Worm (Caenorhabditis elegans) whole organism, L1 larva: ENCODE measurements around the gene clec-185.

Experiments
- C04F5.9 ChIP-seq: sonication (generic microtip); optimal IDR thresholded peaks from 2 replicates; lab custom pipeline; 2016; ENCODE audit warnings: missing genetic modification characterization, missing compliant biosample characterization
- C34B4.2 ChIP-seq: sonication (generic microtip); optimal IDR thresholded peaks from 2 replicates; lab custom pipeline; 2017; ENCODE audit warnings: mild to moderate bottlenecking, missing genetic modification characterization, missing compliant biosample characterization
- F16B12.6 ChIP-seq: fragments of 150-350 bp; optimal IDR thresholded peaks from 2 replicates; lab custom pipeline; 2014; ENCODE audit warnings: missing biosample characterization, missing genetic modification characterization
- aha-1 ChIP-seq: fragments of 150-350 bp; optimal IDR thresholded peaks from 2 replicates; lab custom pipeline; 2014; ENCODE audit warnings: missing biosample characterization, missing genetic modification characterization
- aly-2 ChIP-seq: fragments of 150-350 bp; optimal IDR thresholded peaks from 2 replicates; lab custom pipeline; 2014; ENCODE audit warnings: missing biosample characterization, missing genetic modification characterization
- blmp-1 ChIP-seq: fragments of 150-350 bp; optimal IDR thresholded peaks from 2 replicates; lab custom pipeline; 2014; ENCODE audit warnings: missing biosample characterization, missing genetic modification characterization
- ceh-63 ChIP-seq: fragments of 200-800 bp; sonication (Bioruptor generic); optimal IDR thresholded peaks from 2 replicates; lab custom pipeline; 2018; ENCODE audit warnings: mild to moderate bottlenecking, missing genetic modification characterization, missing compliant biosample characterization
- ceh-8 ChIP-seq: fragments of 200-800 bp; sonication (Bioruptor generic); optimal IDR thresholded peaks from 2 replicates; lab custom pipeline; 2018; ENCODE audit warnings: mild to moderate bottlenecking, missing genetic modification characterization, moderate library complexity, missing compliant biosample characterization
- ceh-82 ChIP-seq, 3 experiments: fragments of 150-350 bp in 1 of 3; sonication (generic microtip) in 2 of 3; optimal IDR thresholded peaks; 2 replicates each; lab custom pipeline; 2014 to 2017; ENCODE audit warnings: missing biosample characterization in 3 of 3, missing genetic modification characterization in 3 of 3
- ceh-88 ChIP-seq: fragments of 200-800 bp; sonication (Bioruptor generic); IDR thresholded peaks from 2 replicates; pipeline ENCODE4 v1.3.6; 2022; ENCODE audit warnings: missing genetic modification characterization, missing compliant biosample characterization
- ces-1 ChIP-seq: fragments of 150-350 bp; optimal IDR thresholded peaks from 2 replicates; lab custom pipeline; 2014; ENCODE audit warnings: missing biosample characterization, missing genetic modification reagents, missing genetic modification characterization
- dsc-1 ChIP-seq: sonication (generic microtip); optimal IDR thresholded peaks from 2 replicates; lab custom pipeline; 2016; ENCODE audit warnings: mild to moderate bottlenecking, missing genetic modification characterization, missing compliant biosample characterization
- efl-1 ChIP-seq, 4 experiments: fragments of 150-350 bp; optimal IDR thresholded peaks in 3 of 4; peaks in 1 of 4; 1 replicate in 1 of 4; 2 replicates in 3 of 4; lab custom pipeline; 2014; ENCODE audit warnings: missing biosample characterization in 2 of 4, missing genetic modification characterization in 2 of 4, missing genetic modification reagents in 2 of 4
- egl-27 ChIP-seq, 2 experiments: fragments of 150-350 bp in 1 of 2; sonication (generic microtip); optimal IDR thresholded peaks; 3 replicates each; lab custom pipeline; 2017 to 2018; ENCODE audit warnings: missing biosample characterization in 2 of 2, missing genetic modification characterization in 2 of 2, missing genetic modification reagents in 2 of 2
- elt-2 ChIP-seq: sonication (generic microtip); optimal IDR thresholded peaks from 2 replicates; lab custom pipeline; 2016; ENCODE audit warnings: missing genetic modification characterization, mild to moderate bottlenecking, inconsistent platforms, missing compliant biosample characterization, missing genetic modification reagents
- elt-3 ChIP-seq, 6 experiments: fragments of 150-350 bp in 1 of 6; sonication (generic microtip); optimal IDR thresholded peaks; 2 replicates each; lab custom pipeline; 2017 to 2018; ENCODE audit warnings: missing biosample characterization in 6 of 6, missing genetic modification characterization in 6 of 6, inconsistent platforms in 1 of 6
- fkh-10 ChIP-seq: sonication (generic microtip); optimal IDR thresholded peaks from 2 replicates; lab custom pipeline; 2017; ENCODE audit warnings: missing biosample characterization, missing genetic modification reagents, missing genetic modification characterization
- fkh-4 ChIP-seq: sonication (generic microtip); optimal IDR thresholded peaks from 2 replicates; lab custom pipeline; 2016; ENCODE audit warnings: missing compliant biosample characterization, missing genetic modification characterization, borderline replicate concordance
- hlh-17 ChIP-seq: fragments of 200-800 bp; sonication (Bioruptor generic); optimal IDR thresholded peaks from 2 replicates; lab custom pipeline; 2018; ENCODE audit warnings: missing genetic modification characterization, mild to moderate bottlenecking, missing compliant biosample characterization, moderate library complexity, borderline replicate concordance
- hlh-4 ChIP-seq: sonication (generic microtip); optimal IDR thresholded peaks from 2 replicates; lab custom pipeline; 2016; ENCODE audit warnings: mild to moderate bottlenecking, missing genetic modification characterization, missing compliant biosample characterization
- hpl-2 ChIP-seq: fragments of 150-350 bp; optimal IDR thresholded peaks from 2 replicates; lab custom pipeline; 2014; ENCODE audit warnings: missing biosample characterization, missing genetic modification reagents, missing genetic modification characterization
- irx-1 ChIP-seq: sonication (generic microtip); optimal IDR thresholded peaks from 2 replicates; lab custom pipeline; 2016; ENCODE audit warnings: missing genetic modification characterization, missing compliant biosample characterization
- lin-14 ChIP-seq: fragments of 200-800 bp; sonication (Bioruptor generic); optimal IDR thresholded peaks from 2 replicates; lab custom pipeline; 2018; ENCODE audit warnings: mild to moderate bottlenecking, missing genetic modification characterization, moderate library complexity, missing compliant biosample characterization
- lin-15B ChIP-seq: fragments of 150-350 bp; sonication (generic microtip); optimal IDR thresholded peaks from 3 replicates; lab custom pipeline; 2014; ENCODE audit warnings: missing biosample characterization, missing genetic modification characterization
- lsy-2 ChIP-seq, 2 experiments: fragments of 150-350 bp; optimal IDR thresholded peaks; 2 replicates each; lab custom pipeline; 2014; ENCODE audit warnings: missing biosample characterization in 2 of 2, missing genetic modification characterization in 2 of 2
- mab-9 ChIP-seq: fragments of 200-800 bp; sonication (Bioruptor generic); IDR thresholded peaks from 2 replicates; pipeline ENCODE4 v1.3.6; 2022; ENCODE audit warnings: missing genetic modification reagents, missing genetic modification characterization, missing compliant biosample characterization
- mef-2 ChIP-seq: fragments of 150-350 bp; optimal IDR thresholded peaks from 2 replicates; lab custom pipeline; 2014; ENCODE audit warnings: missing biosample characterization, missing genetic modification characterization
- mep-1 ChIP-seq: fragments of 150-350 bp; optimal IDR thresholded peaks from 2 replicates; lab custom pipeline; 2014; ENCODE audit warnings: missing biosample characterization, missing genetic modification characterization
- nhr-11 ChIP-seq: fragments of 150-350 bp; optimal IDR thresholded peaks from 2 replicates; lab custom pipeline; 2014; ENCODE audit warnings: missing biosample characterization, missing genetic modification characterization
- nhr-12 ChIP-seq: sonication (generic microtip); optimal IDR thresholded peaks from 2 replicates; lab custom pipeline; 2017; ENCODE audit warnings: missing biosample characterization, missing genetic modification characterization
- nhr-19 ChIP-seq: fragments of 200-800 bp; sonication (Bioruptor generic); conservative IDR thresholded peaks from 2 replicates; pipeline ENCODE4 v1.3.6; 2022; ENCODE audit warnings: missing genetic modification characterization, missing compliant biosample characterization
- nhr-20 ChIP-seq: sonication (generic microtip); optimal IDR thresholded peaks from 2 replicates; lab custom pipeline; 2016; ENCODE audit warnings: mild to moderate bottlenecking, missing genetic modification characterization, missing compliant biosample characterization
- nhr-237 ChIP-seq: fragments of 150-350 bp; optimal IDR thresholded peaks from 2 replicates; lab custom pipeline; 2014; ENCODE audit warnings: missing biosample characterization, missing genetic modification characterization
- nhr-71 ChIP-seq: sonication (generic microtip); optimal IDR thresholded peaks from 2 replicates; lab custom pipeline; 2016; ENCODE audit warnings: mild to moderate bottlenecking, missing genetic modification characterization, moderate library complexity, missing compliant biosample characterization
- nhr-76 ChIP-seq: sonication (generic microtip); optimal IDR thresholded peaks from 2 replicates; lab custom pipeline; 2017; ENCODE audit warnings: missing biosample characterization, missing genetic modification characterization
- nhr-77 ChIP-seq: fragments of 150-350 bp; optimal IDR thresholded peaks from 2 replicates; lab custom pipeline; 2014; ENCODE audit warnings: missing biosample characterization, missing genetic modification characterization
- nhr-85 ChIP-seq: sonication (generic microtip); peaks from one replicate; lab custom pipeline; 2016; ENCODE audit warnings: missing genetic modification characterization, inconsistent platforms, missing compliant biosample characterization
- pax-3 ChIP-seq: fragments of 200-800 bp; sonication (Bioruptor generic); optimal IDR thresholded peaks from 2 replicates; lab custom pipeline; 2018; ENCODE audit warnings: mild to moderate bottlenecking, missing genetic modification characterization, moderate library complexity, missing compliant biosample characterization
- pqm-1 ChIP-seq: sonication (generic microtip); optimal IDR thresholded peaks from 3 replicates; lab custom pipeline; 2017; ENCODE audit warnings: missing biosample characterization, missing genetic modification characterization
- sox-4 ChIP-seq: sonication (generic microtip); optimal IDR thresholded peaks from 2 replicates; lab custom pipeline; 2016; ENCODE audit warnings: missing genetic modification characterization, missing compliant biosample characterization
- sptf-1 ChIP-seq: fragments of 150-350 bp; optimal IDR thresholded peaks from 2 replicates; lab custom pipeline; 2014; ENCODE audit warnings: missing biosample characterization, missing genetic modification characterization
- swsn-7 ChIP-seq: sonication (generic microtip); optimal IDR thresholded peaks from 2 replicates; lab custom pipeline; 2016; ENCODE audit warnings: missing genetic modification characterization, missing compliant biosample characterization
- unc-30 ChIP-seq: sonication (generic microtip); optimal IDR thresholded peaks from 2 replicates; lab custom pipeline; 2017; ENCODE audit warnings: missing biosample characterization, missing genetic modification characterization
- vab-15 ChIP-seq: sonication (generic microtip); optimal IDR thresholded peaks from 2 replicates; lab custom pipeline; 2017; ENCODE audit warnings: missing genotype, mild to moderate bottlenecking, missing genetic modification characterization, missing compliant biosample characterization
- xbp-1 ChIP-seq: sonication (generic microtip); optimal IDR thresholded peaks from 2 replicates; lab custom pipeline; 2016; ENCODE audit warnings: missing genetic modification characterization, missing compliant biosample characterization
- zip-4 ChIP-seq: fragments of 200-800 bp; sonication (Bioruptor generic); optimal IDR thresholded peaks from 2 replicates; lab custom pipeline; 2018; ENCODE audit warnings: mild to moderate bottlenecking, missing genetic modification characterization, moderate library complexity, missing compliant biosample characterization
- ztf-11 ChIP-seq, 2 experiments: sonication (generic microtip); optimal IDR thresholded peaks; 2 replicates each; lab custom pipeline; 2016 to 2017; ENCODE audit warnings: missing genetic modification characterization in 2 of 2, missing biosample characterization in 1 of 2, missing compliant biosample characterization in 1 of 2

clec-185 gene

ce11 chrIV:12438359-12438758 is at the start of gene clec-185:
Gene clec-185 (plus strand): TSS chrIV:12438659.
- TF ChIP-seq C34B4.2 (tag; lab: Kevin White, UChicago): no peak
- TF ChIP-seq pqm-1: no peak
- TF ChIP-seq ces-1: no peak
- no peak for TF ChIP-seq nhr-12 (tag; lab: Kevin White, UChicago)
- TF ChIP-seq efl-1 (optimal IDR thresholded peaks at IDR 0.05; lab: Kevin White, UChicago): no peak
- TF ChIP-seq efl-1 (GFP tag; optimal IDR thresholded peaks at IDR 0.05 in 1 of 2; lab: Kevin White, UChicago): peak in 1 of 2 experiments; percentile 79
- TF ChIP-seq, all 84 proteins: peak for 1

ce11 chrIV:12389951-12390350 is 48.5 kb upstream of the clec-185 start, which contains the start of gene spe-45:
Gene spe-45 (minus strand): TSS chrIV:12390095.
- TF ChIP-seq lsy-2 (tag; optimal IDR thresholded peaks at IDR 0.05; lab: Kevin White, UChicago) (peak in 1 of 2 experiments; percentile 40), pqm-1 (no peak), nhr-85 (peak; percentile 33)

DNA sequence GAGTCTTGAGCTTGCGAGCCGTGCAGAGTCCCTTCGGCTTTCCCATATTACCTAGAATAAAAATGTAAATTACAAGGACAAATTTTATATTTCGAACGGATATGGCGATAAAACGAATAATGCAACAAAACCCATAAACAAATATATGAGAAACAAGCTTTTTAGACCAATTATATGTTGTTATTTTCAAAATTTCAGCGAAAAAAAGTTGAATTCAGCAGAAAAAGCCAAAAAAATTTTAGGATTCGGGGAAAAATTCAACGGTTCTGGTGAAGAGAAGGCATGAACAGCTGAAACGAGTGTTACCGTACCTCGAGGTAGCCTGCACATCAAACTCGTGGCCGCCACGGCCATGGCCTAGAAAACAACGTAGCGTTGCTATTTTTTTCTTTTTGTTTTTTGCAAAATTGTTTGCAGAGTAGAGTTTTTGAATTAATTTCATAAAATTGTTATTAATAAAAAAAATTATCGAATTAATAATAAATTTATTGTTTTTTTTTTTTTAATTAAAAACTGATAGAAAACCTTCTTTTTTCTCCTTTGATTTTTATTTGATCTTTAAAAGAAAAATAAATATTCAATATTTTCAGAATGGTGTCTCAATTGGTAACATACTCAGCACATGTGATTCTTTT is 47.3 kb upstream of the clec-185 start, which contains the start of the genes rps-23 and dpm-3:
Gene rps-23 (minus strand): TSS at position 51 of the 635 bp plus-strand sequence.
Gene dpm-3 (plus strand): TSS at position 585 of the 635 bp plus-strand sequence.
- TF ChIP-seq pqm-1: no peak
- TF ChIP-seq fkh-10 (GFP tag; lab: Kevin White, UChicago): peak; percentile 81
- no peak for TF ChIP-seq nhr-76 (tag; lab: Kevin White, UChicago)
- peak; percentile 94 for TF ChIP-seq vab-15 (tag; lab: Kevin White, UChicago)
- peak; percentile 79 for TF ChIP-seq elt-2 (tag; lab: Kevin White, UChicago)
- no peak for TF ChIP-seq egl-27 (tag; optimal IDR thresholded peaks at IDR 0.05; lab: Kevin White, UChicago)
- TF ChIP-seq lin-15B: peak; percentile 94
- peak; percentile 93 for TF ChIP-seq swsn-7 (tag; lab: Kevin White, UChicago)
- TF ChIP-seq ceh-63 (GFP tag; lab: Kevin White, UChicago): no peak
- TF ChIP-seq mep-1 (tag; lab: Kevin White, UChicago): peak; percentile 98
- TF ChIP-seq hlh-4 (tag; lab: Kevin White, UChicago): no peak
- peak; percentile 91 for TF ChIP-seq dsc-1 (tag; lab: Kevin White, UChicago)
- TF ChIP-seq sptf-1 (tag; lab: Kevin White, UChicago): no peak
- TF ChIP-seq unc-30 (tag; lab: Kevin White, UChicago): no peak
- peak; percentile 94 for TF ChIP-seq nhr-20 (tag; lab: Kevin White, UChicago)
- TF ChIP-seq blmp-1 (tag; lab: Kevin White, UChicago): peak; percentile 82
- TF ChIP-seq ceh-88 (GFP tag; lab: Robert Waterston, UW): peak; percentile 87
- peak; percentile 94 for TF ChIP-seq lin-14 (GFP tag; lab: Kevin White, UChicago)
- peak; percentile 97 for TF ChIP-seq nhr-71 (tag; lab: Kevin White, UChicago)
- TF ChIP-seq aly-2 (tag; lab: Kevin White, UChicago): peak; percentile 81
- peak; percentile 37 for TF ChIP-seq aha-1 (tag; lab: Kevin White, UChicago)
- peak; percentile 97 for TF ChIP-seq nhr-85
- TF ChIP-seq ceh-82 (tag; optimal IDR thresholded peaks at IDR 0.05; lab: Kevin White, UChicago): peak; percentile 91 to 98 (median 93)
- TF ChIP-seq fkh-4: peak; percentile 87
- no peak for TF ChIP-seq ces-1
- TF ChIP-seq ceh-8: peak; percentile 46
- TF ChIP-seq irx-1 (tag; lab: Kevin White, UChicago): peak; percentile 89
- TF ChIP-seq pax-3 (tag; lab: Kevin White, UChicago): peak; percentile 95
- peak; percentile 72 for TF ChIP-seq F16B12.6 (tag; lab: Kevin White, UChicago)
- TF ChIP-seq hpl-2 (GFP tag; lab: Kevin White, UChicago): peak; percentile 55
- peak; percentile 93 for TF ChIP-seq mab-9 (GFP tag; lab: Robert Waterston, UW)
- TF ChIP-seq nhr-11 (tag; lab: Kevin White, UChicago): peak; percentile 87
- peak; percentile 52 for TF ChIP-seq zip-4 (GFP tag; lab: Kevin White, UChicago)
- TF ChIP-seq nhr-19 (GFP tag; lab: Robert Waterston, UW): peak; percentile 96
- peak; percentile 84 for TF ChIP-seq nhr-77
- peak; percentile 91 for TF ChIP-seq C04F5.9 (tag; lab: Kevin White, UChicago)
- TF ChIP-seq elt-3 (tag; optimal IDR thresholded peaks at IDR 0.05; lab: Kevin White, UChicago): peak in 5 of 6 experiments; percentile 27 to 86 (median 72)
- peak; percentile 94 for TF ChIP-seq xbp-1 (tag; lab: Kevin White, UChicago)
- TF ChIP-seq nhr-237 (tag; lab: Kevin White, UChicago): peak; percentile 62
- TF ChIP-seq hlh-17 (GFP tag; lab: Kevin White, UChicago): no peak
- TF ChIP-seq mef-2 (tag; lab: Kevin White, UChicago): no peak
- TF ChIP-seq nhr-12 (tag; lab: Kevin White, UChicago): no peak
- TF ChIP-seq sox-4: peak; percentile 79
- peak in 1 of 2 experiments; percentile 89 for TF ChIP-seq ztf-11 (tag; optimal IDR thresholded peaks at IDR 0.05; lab: Kevin White, UChicago)
